Worm (Caenorhabditis elegans) whole organism, young adult: ENCODE results near the gene idpa-2.

Source experiments
- B0336.3 ChIP-seq: fragments of 200-800 bp; sonication (Bioruptor generic); IDR thresholded peaks from 2 replicates; pipeline ENCODE4 v1.3.6; 2022; ENCODE audit warnings: missing genetic modification characterization, missing compliant biosample characterization
- C17E4.6 ChIP-seq: fragments of 200-800 bp; sonication (Bioruptor generic); IDR thresholded peaks from 2 replicates; pipeline ENCODE4 v1.3.6; 2022; ENCODE audit warnings: missing genetic modification reagents, missing genetic modification characterization, missing compliant biosample characterization
- F22D6.2 ChIP-seq: sonication (generic microtip); optimal IDR thresholded peaks from 2 replicates; lab custom pipeline; 2016; ENCODE audit warnings: mild to moderate bottlenecking, missing genetic modification characterization, missing compliant biosample characterization
- F33H1.4 ChIP-seq: fragments of 200-800 bp; sonication (Bioruptor generic); IDR thresholded peaks from 2 replicates; pipeline ENCODE4 v1.3.6; 2022; ENCODE audit warnings: missing genetic modification reagents, missing genetic modification characterization, missing compliant biosample characterization
- T07F8.4 ChIP-seq: sonication (generic microtip); optimal IDR thresholded peaks from 2 replicates; lab custom pipeline; 2016; ENCODE audit warnings: mild to moderate bottlenecking, missing genetic modification characterization, moderate library complexity, missing compliant biosample characterization
- Y53F4B.3 ChIP-seq: fragments of 200-800 bp; sonication (Bioruptor generic); IDR thresholded peaks from 2 replicates; pipeline ENCODE4 v1.3.6; 2022; ENCODE audit warnings: missing genetic modification reagents, missing genetic modification characterization, missing compliant biosample characterization
- Y53G8AR.9 ChIP-seq: fragments of 200-800 bp; sonication (Bioruptor generic); conservative IDR thresholded peaks from 2 replicates; pipeline ENCODE4 v1.3.6; 2022; ENCODE audit warnings: missing genetic modification reagents, missing genetic modification characterization, missing compliant biosample characterization
- Y56A3A.18 ChIP-seq: fragments of 200-800 bp; sonication (Bioruptor generic); IDR thresholded peaks from 2 replicates; pipeline ENCODE4 v1.3.6; 2022; ENCODE audit warnings: missing genetic modification reagents, missing genetic modification characterization, missing compliant biosample characterization
- akir-1 ChIP-seq: fragments of 200-800 bp; sonication (Bioruptor generic); optimal IDR thresholded peaks from 2 replicates; lab custom pipeline; 2018; ENCODE audit warnings: mild to moderate bottlenecking, missing genetic modification characterization, moderate library complexity, missing compliant biosample characterization
- aptf-2 ChIP-seq: fragments of 200-800 bp; sonication (Bioruptor generic); conservative IDR thresholded peaks from 2 replicates; pipeline ENCODE4 v1.3.6; 2022; ENCODE audit warnings: missing genetic modification reagents, missing genetic modification characterization, missing compliant biosample characterization
- aptf-3 ChIP-seq: fragments of 200-800 bp; sonication (Bioruptor generic); IDR thresholded peaks from 2 replicates; pipeline ENCODE4 v1.3.6; 2022; ENCODE audit warnings: missing genetic modification characterization, missing compliant biosample characterization
- atf-7 ChIP-seq: sonication (generic microtip); optimal IDR thresholded peaks from 2 replicates; lab custom pipeline; 2017; ENCODE audit warnings: mild to moderate bottlenecking, missing genetic modification characterization, missing compliant biosample characterization
- attf-3 ChIP-seq: fragments of 200-800 bp; sonication (Bioruptor generic); conservative IDR thresholded peaks from 2 replicates; pipeline ENCODE4 v1.3.6; 2022; ENCODE audit warnings: missing genetic modification reagents, missing genetic modification characterization, missing compliant biosample characterization
- cebp-2 ChIP-seq: fragments of 200-800 bp; sonication (Bioruptor generic); IDR thresholded peaks from 2 replicates; pipeline ENCODE4 v1.3.6; 2022; ENCODE audit warnings: missing genetic modification characterization, missing compliant biosample characterization
- ceh-79 ChIP-seq: sonication (generic microtip); optimal IDR thresholded peaks from 2 replicates; lab custom pipeline; 2017; ENCODE audit warnings: mild to moderate bottlenecking, missing genetic modification characterization, missing compliant biosample characterization
- dpff-1 ChIP-seq: sonication (generic microtip); optimal IDR thresholded peaks from 2 replicates; lab custom pipeline; 2017; ENCODE audit warnings: mild to moderate bottlenecking, missing genetic modification characterization, missing compliant biosample characterization
- dpl-1 ChIP-seq: fragments of 150-350 bp; optimal IDR thresholded peaks from 2 replicates; lab custom pipeline; 2014; ENCODE audit warnings: missing biosample characterization, missing genetic modification reagents, missing genetic modification characterization
- efl-1 ChIP-seq: fragments of 150-350 bp; optimal IDR thresholded peaks from 2 replicates; lab custom pipeline; 2014; ENCODE audit warnings: missing biosample characterization, missing genetic modification reagents, missing genetic modification characterization
- egl-18 ChIP-seq: fragments of 200-800 bp; sonication (Bioruptor generic); IDR thresholded peaks from 2 replicates; pipeline ENCODE4 v1.3.6; 2022; ENCODE audit warnings: missing genetic modification reagents, missing genetic modification characterization, missing compliant biosample characterization
- egl-44 ChIP-seq: fragments of 200-800 bp; sonication (Bioruptor generic); IDR thresholded peaks from 2 replicates; pipeline ENCODE4 v1.3.6; 2022; ENCODE audit warnings: missing genetic modification reagents, missing genetic modification characterization, missing compliant biosample characterization
- ekl-4 ChIP-seq: fragments of 200-800 bp; sonication (Bioruptor generic); IDR thresholded peaks from 2 replicates; pipeline ENCODE4 v1.3.6; 2022; ENCODE audit warnings: missing genetic modification reagents, missing genetic modification characterization, missing compliant biosample characterization
- him-1 ChIP-seq: sonication (generic microtip); optimal IDR thresholded peaks from 2 replicates; lab custom pipeline; 2016; ENCODE audit warnings: missing genotype, missing genetic modification reagents, missing genetic modification characterization, missing compliant biosample characterization
- hmg-20 ChIP-seq: fragments of 200-800 bp; sonication (Bioruptor generic); IDR thresholded peaks from 2 replicates; pipeline ENCODE4 v1.3.6; 2022; ENCODE audit warnings: missing genetic modification reagents, missing genetic modification characterization, missing compliant biosample characterization
- lag-1 ChIP-seq: fragments of 200-800 bp; sonication (Bioruptor generic); IDR thresholded peaks from 2 replicates; pipeline ENCODE4 v1.3.6; 2022; ENCODE audit warnings: missing genetic modification reagents, missing genetic modification characterization, missing compliant biosample characterization
- lin-54 ChIP-seq: fragments of 200-800 bp; sonication (Bioruptor generic); optimal IDR thresholded peaks from 2 replicates; lab custom pipeline; 2018; ENCODE audit warnings: mild to moderate bottlenecking, missing genetic modification characterization, missing compliant biosample characterization
- lsy-27 ChIP-seq: sonication (generic microtip); optimal IDR thresholded peaks from 2 replicates; lab custom pipeline; 2017; ENCODE audit warnings: missing genetic modification characterization, mild to moderate bottlenecking, missing compliant biosample characterization, antibody characterized with exemption, missing genotype, borderline replicate concordance; ENCODE audit not compliant: insufficient read depth
- madf-3 ChIP-seq: fragments of 200-800 bp; sonication (Bioruptor generic); IDR thresholded peaks from 2 replicates; pipeline ENCODE4 v1.3.6; 2022; ENCODE audit warnings: missing genetic modification reagents, missing genetic modification characterization, missing compliant biosample characterization
- mcd-1 ChIP-seq: fragments of 200-800 bp; sonication (Bioruptor generic); IDR thresholded peaks from 2 replicates; pipeline ENCODE4 v1.3.6; 2022; ENCODE audit warnings: missing genetic modification reagents, missing genetic modification characterization, missing compliant biosample characterization
- nfya-1 ChIP-seq: sonication (generic microtip); optimal IDR thresholded peaks from 2 replicates; lab custom pipeline; 2017; ENCODE audit warnings: antibody characterized with exemption, missing compliant biosample characterization, missing genetic modification characterization, borderline replicate concordance; ENCODE audit not compliant: insufficient read depth
- nfyb-1 ChIP-seq: fragments of 200-800 bp; sonication (Bioruptor generic); IDR thresholded peaks from 2 replicates; pipeline ENCODE4 v1.3.6; 2022; ENCODE audit warnings: missing genetic modification reagents, missing genetic modification characterization, missing compliant biosample characterization
- nhr-27 ChIP-seq: fragments of 200-800 bp; sonication (Bioruptor generic); optimal IDR thresholded peaks from 2 replicates; lab custom pipeline; 2018; ENCODE audit warnings: mild to moderate bottlenecking, missing genetic modification characterization, moderate library complexity, missing compliant biosample characterization
- nhr-80 ChIP-seq: sonication (generic microtip); optimal IDR thresholded peaks from 2 replicates; lab custom pipeline; 2016; ENCODE audit warnings: missing genetic modification characterization, missing compliant biosample characterization
- rcor-1 ChIP-seq: fragments of 200-800 bp; sonication (Bioruptor generic); IDR thresholded peaks from 2 replicates; pipeline ENCODE4 v1.3.6; 2022; ENCODE audit warnings: missing genetic modification reagents, missing genetic modification characterization, missing compliant biosample characterization
- snpc-1.3 ChIP-seq: sonication (generic microtip); optimal IDR thresholded peaks from 2 replicates; lab custom pipeline; 2017; ENCODE audit warnings: missing genetic modification characterization, mild to moderate bottlenecking, missing compliant biosample characterization, antibody characterized with exemption, moderate library complexity, missing genotype, missing genetic modification reagents; ENCODE audit not compliant: insufficient read depth
- snpc-3.4 ChIP-seq: sonication (generic microtip); optimal IDR thresholded peaks from 2 replicates; lab custom pipeline; 2017; ENCODE audit warnings: missing genetic modification characterization, mild to moderate bottlenecking, missing compliant biosample characterization, antibody characterized with exemption, moderate library complexity, missing genotype, missing genetic modification reagents
- snpc-4 ChIP-seq, 5 experiments: fragments of 150-350 bp in 1 of 5; sonication (generic microtip) in 4 of 5; optimal IDR thresholded peaks; 2 replicates each; lab custom pipeline; 2014 to 2018; ENCODE audit warnings: missing genetic modification characterization in 5 of 5, missing biosample characterization in 3 of 5, antibody characterized with exemption in 2 of 5, mild to moderate bottlenecking in 2 of 5, missing compliant biosample characterization in 2 of 5, missing genotype in 2 of 5, moderate library complexity in 2 of 5, missing genetic modification reagents in 1 of 5
- tbp1 ChIP-seq: fragments of 200-800 bp; sonication (Bioruptor generic); optimal IDR thresholded peaks from 2 replicates; lab custom pipeline; 2018; ENCODE audit warnings: mild to moderate bottlenecking, missing genetic modification characterization, missing compliant biosample characterization
- tbx-9 ChIP-seq: sonication (generic microtip); optimal IDR thresholded peaks from 2 replicates; lab custom pipeline; 2016; ENCODE audit warnings: borderline replicate concordance, missing genetic modification characterization, inconsistent platforms, missing compliant biosample characterization
- unc-130 ChIP-seq: sonication (generic microtip); optimal IDR thresholded peaks from 2 replicates; lab custom pipeline; 2016; ENCODE audit warnings: missing genetic modification reagents, missing genetic modification characterization, missing compliant biosample characterization
- zfh-2 ChIP-seq: fragments of 200-800 bp; sonication (Bioruptor generic); conservative IDR thresholded peaks from 2 replicates; pipeline ENCODE4 v1.3.6; 2022; ENCODE audit warnings: missing genetic modification reagents, missing genetic modification characterization, missing compliant biosample characterization
- ztf-22 ChIP-seq: fragments of 200-800 bp; sonication (Bioruptor generic); optimal IDR thresholded peaks from 2 replicates; lab custom pipeline; 2018; ENCODE audit warnings: mild to moderate bottlenecking, missing genetic modification characterization, moderate library complexity, missing compliant biosample characterization
- ztf-26 ChIP-seq: sonication (generic microtip); optimal IDR thresholded peaks from 2 replicates; lab custom pipeline; 2017; ENCODE audit warnings: missing genetic modification characterization, missing compliant biosample characterization

The idpa-2 gene

DNA sequence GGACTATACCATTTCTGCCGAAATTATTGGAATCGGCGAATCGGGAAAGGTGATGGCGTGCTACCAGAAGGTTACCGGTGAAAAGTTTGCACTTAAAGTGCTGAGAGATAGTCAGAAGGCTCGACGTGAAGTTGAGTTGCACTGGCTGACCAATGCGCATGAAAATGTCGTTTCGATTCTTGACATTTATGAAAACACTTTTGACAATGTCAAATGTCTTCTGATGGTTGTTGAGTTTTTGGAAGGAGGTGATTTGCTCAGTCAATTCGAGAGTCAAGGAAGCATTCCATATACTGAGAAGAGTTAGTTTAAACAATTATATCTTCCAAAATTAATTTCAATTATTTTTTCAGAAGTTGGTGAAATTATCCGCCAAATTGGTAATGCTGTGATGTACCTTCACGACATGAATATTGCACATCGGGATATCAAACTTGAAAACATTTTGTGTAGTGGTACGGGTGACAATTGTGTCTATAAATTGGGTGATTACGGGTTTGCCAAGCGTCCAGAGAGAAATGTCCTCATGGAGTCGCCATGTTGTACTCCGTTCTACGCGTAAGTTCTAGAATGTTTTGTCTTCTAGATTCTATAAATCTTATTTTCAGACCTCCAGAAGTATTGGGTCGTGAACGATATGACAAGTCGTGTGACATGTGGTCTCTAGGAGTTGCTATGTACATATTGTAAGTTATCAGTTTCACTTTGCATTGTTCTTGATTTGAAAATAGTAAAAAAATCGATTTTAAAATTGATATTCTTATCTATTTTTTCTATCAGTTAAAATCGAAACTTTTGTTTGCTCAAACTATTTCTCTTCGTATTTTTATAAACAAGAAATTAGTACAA, 46.9 kb downstream of the idpa-2 start (continued):
- no peak for TF ChIP-seq tbp1 (GFP tag; lab: Kevin White, UChicago)
- peak; percentile 57 for TF ChIP-seq zfh-2 (GFP tag; lab: Robert Waterston, UW)
- TF ChIP-seq, all 124 proteins: peak for 12

DNA sequence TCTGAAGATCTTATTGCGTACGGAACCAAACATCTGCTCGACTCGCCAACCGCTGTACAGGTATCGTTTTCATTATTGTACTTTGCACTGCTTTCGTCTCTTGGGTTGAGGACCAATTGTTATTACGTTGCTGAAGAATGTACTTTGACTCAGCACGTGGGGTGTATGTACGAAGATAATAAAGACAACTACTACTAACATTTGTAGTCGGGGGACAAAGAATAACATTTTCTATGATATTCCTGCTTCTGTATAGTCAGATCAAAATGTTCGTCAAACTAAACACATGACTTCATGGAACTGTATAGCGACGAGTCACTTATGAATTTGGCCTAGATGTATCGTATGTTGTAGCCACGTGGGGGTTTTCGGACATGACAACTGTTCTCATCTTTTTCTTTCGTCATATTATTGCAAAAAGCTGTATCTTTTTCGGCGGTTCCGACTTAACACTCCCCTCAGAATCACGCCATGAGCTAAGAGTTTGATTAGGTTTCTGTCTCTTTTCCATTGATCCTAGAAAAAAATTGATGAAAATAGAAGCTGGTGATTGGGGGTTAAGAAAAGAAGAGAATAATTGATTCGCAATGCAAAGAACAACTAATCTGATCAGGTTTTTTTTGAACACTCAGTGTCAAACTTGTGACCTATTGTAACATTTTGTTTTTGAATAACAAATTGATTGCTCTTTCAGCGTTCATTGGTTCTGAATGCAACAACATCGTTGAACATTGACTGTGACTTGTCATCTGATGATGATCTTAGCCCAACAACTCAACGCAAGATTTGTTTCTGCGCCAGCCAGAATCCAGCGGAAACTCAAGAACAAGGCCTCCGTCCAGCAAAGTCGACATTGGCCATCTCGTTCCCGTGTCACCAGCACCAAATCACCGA, 47.7 kb downstream of the idpa-2 start:
- no peak for TF ChIP-seq nfya-1
- peak; percentile 34; the same call in 1 of the 2 replicates for TF ChIP-seq rcor-1
- TF ChIP-seq lsy-27 = no peak
- TF ChIP-seq nhr-27 = no peak
- TF ChIP-seq snpc-4 (GFP tag; optimal IDR thresholded peaks at IDR 0.05; lab: Kevin White, UChicago) = no peak
- peak in 1 of 4 experiments; percentile 41 for TF ChIP-seq snpc-4 (tag; optimal IDR thresholded peaks at IDR 0.05; lab: Kevin White, UChicago)
- no peak for TF ChIP-seq ztf-22 (GFP tag; lab: Kevin White, UChicago)
- no peak for TF ChIP-seq cebp-2 (GFP tag; lab: Robert Waterston, UW)
- TF ChIP-seq efl-1 (GFP tag; lab: Kevin White, UChicago) = no peak
- no peak for TF ChIP-seq nhr-80 (tag; lab: Kevin White, UChicago)
- no peak for TF ChIP-seq lin-54 (GFP tag; lab: Kevin White, UChicago)
- no peak for TF ChIP-seq tbx-9 (tag; lab: Kevin White, UChicago)
- no peak for TF ChIP-seq madf-3 (GFP tag; lab: Robert Waterston, UW)
- TF ChIP-seq him-1 (tag; lab: Kevin White, UChicago) = no peak
- TF ChIP-seq aptf-2 = no peak
- TF ChIP-seq dpl-1 = no peak
- peak; percentile 36; the same call in 1 of the 2 replicates for TF ChIP-seq B0336.3 (GFP tag; lab: Robert Waterston, UW)
- no peak for TF ChIP-seq egl-18 (GFP tag; lab: Robert Waterston, UW)
- TF ChIP-seq aptf-3 = no peak
- no peak for TF ChIP-seq F33H1.4 (GFP tag; lab: Robert Waterston, UW)
- TF ChIP-seq snpc-3.4 = no peak
- no peak for TF ChIP-seq attf-3 (GFP tag; lab: Robert Waterston, UW)
- no peak for TF ChIP-seq dpff-1 (tag; lab: Kevin White, UChicago)
- TF ChIP-seq egl-44 (GFP tag; lab: Robert Waterston, UW) = no peak; the same call in 1 of the 2 replicates
- peak; percentile 41; the same call in 1 of the 2 replicates for TF ChIP-seq mcd-1 (GFP tag; lab: Robert Waterston, UW)
- TF ChIP-seq Y53F4B.3 (GFP tag; lab: Robert Waterston, UW) = no peak
- TF ChIP-seq nfyb-1 (GFP tag; lab: Robert Waterston, UW) = no peak
- no peak for TF ChIP-seq lag-1
- no peak for TF ChIP-seq snpc-1.3 (tag; lab: Kevin White, UChicago)
- no peak for TF ChIP-seq Y56A3A.18
- no peak for TF ChIP-seq F22D6.2
- no peak for TF ChIP-seq hmg-20
- TF ChIP-seq akir-1 (GFP tag; lab: Kevin White, UChicago) = no peak
- TF ChIP-seq unc-130 (GFP tag; lab: Kevin White, UChicago) = no peak
- no peak for TF ChIP-seq T07F8.4 (tag; lab: Kevin White, UChicago)
- TF ChIP-seq Y53G8AR.9 (GFP tag; lab: Robert Waterston, UW) = peak; percentile 54
- TF ChIP-seq ekl-4 (GFP tag; lab: Robert Waterston, UW) = no peak
- no peak for TF ChIP-seq C17E4.6 (GFP tag; lab: Robert Waterston, UW)
- TF ChIP-seq ztf-26 (tag; lab: Kevin White, UChicago) = peak; percentile 37
- TF ChIP-seq ceh-79 (tag; lab: Kevin White, UChicago) = peak; percentile 44
- peak; percentile 34 for TF ChIP-seq atf-7 (tag; lab: Kevin White, UChicago)
